Fruit fly (Drosophila melanogaster): ENCODE measurements around the gene Pfdn1.
A peak's percentile ranks its signal among the peaks of the same experiment; 100 is the strongest.

DNA sequence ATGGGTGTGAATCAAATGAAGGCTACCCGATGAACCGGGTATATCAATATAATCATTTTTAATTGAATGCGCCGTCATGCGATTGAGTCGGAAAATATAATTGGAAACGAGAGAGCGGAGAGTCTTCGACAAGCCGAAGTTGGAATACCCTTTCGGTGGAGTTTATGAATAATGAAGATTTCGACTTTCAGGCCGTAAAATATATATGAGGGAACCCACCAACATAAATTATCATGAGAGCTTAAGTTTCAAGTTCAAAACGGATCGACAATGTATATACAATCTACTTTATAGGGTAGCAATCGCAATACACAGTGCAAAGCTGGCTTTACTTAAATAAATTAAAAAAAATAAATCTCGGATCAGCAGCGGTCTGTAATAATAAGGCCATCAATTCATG is 37.0 kb upstream of the Pfdn1 start:
- no peak for TF ChIP-seq Hr78 (GFP tag; optimal IDR thresholded peaks at IDR 0.05)
- TF ChIP-seq fru (GFP tag; optimal IDR thresholded peaks at IDR 0.05) = no peak
- peak; percentile 20 for TF ChIP-seq h (GFP tag; optimal IDR thresholded peaks at IDR 0.05)
- TF ChIP-seq Dfd (GFP tag; optimal IDR thresholded peaks at IDR 0.05) = no peak
- no peak for TF ChIP-seq sage (GFP tag; optimal IDR thresholded peaks at IDR 0.05)
- TF ChIP-seq Sp1 (GFP tag; optimal IDR thresholded peaks at IDR 0.05) = no peak
- TF ChIP-seq rgr (GFP tag; optimal IDR thresholded peaks at IDR 0.05) = no peak
- no peak for TF ChIP-seq tai (GFP tag; optimal IDR thresholded peaks at IDR 0.05)
- TF ChIP-seq HLH106 (tag; optimal IDR thresholded peaks at IDR 0.05) = peak; percentile 37
- no peak for TF ChIP-seq jim (GFP tag; optimal IDR thresholded peaks at IDR 0.05)
- no peak for TF ChIP-seq GATAd (GFP tag; optimal IDR thresholded peaks at IDR 0.05)
